Worm (Caenorhabditis elegans) whole organism, mixed stage, embryonic: ENCODE measurements around the gene asp-12.

ENCODE experiments used
- M03D4.4 ChIP-seq: sonication (generic microtip); optimal IDR thresholded peaks from 2 replicates; lab custom pipeline; 2017; ENCODE audit warnings: mild to moderate bottlenecking, missing genetic modification characterization, missing compliant biosample characterization
- bed-3 ChIP-seq: fragments of 200-800 bp; sonication (Bioruptor generic); optimal IDR thresholded peaks from 3 replicates; lab custom pipeline; 2018; ENCODE audit warnings: mild to moderate bottlenecking, missing genetic modification characterization, moderate library complexity, missing compliant biosample characterization
- blmp-1 ChIP-seq: fragments of 150-350 bp; optimal IDR thresholded peaks from 2 replicates; lab custom pipeline; 2014; ENCODE audit warnings: missing biosample characterization, missing genetic modification characterization
- ceh-39 ChIP-seq: fragments of 150-350 bp; optimal IDR thresholded peaks from 2 replicates; lab custom pipeline; 2014; ENCODE audit warnings: missing biosample characterization, missing genetic modification characterization
- ceh-43 ChIP-seq: fragments of 200-800 bp; sonication (Bioruptor generic); optimal IDR thresholded peaks from 2 replicates; lab custom pipeline; 2018; ENCODE audit warnings: mild to moderate bottlenecking, missing genetic modification characterization, moderate library complexity, missing compliant biosample characterization
- ceh-83 ChIP-seq: fragments of 200-800 bp; sonication (Bioruptor generic); optimal IDR thresholded peaks from 2 replicates; lab custom pipeline; 2018; ENCODE audit warnings: mild to moderate bottlenecking, missing genetic modification characterization, missing compliant biosample characterization
- ces-1 ChIP-seq: fragments of 150-350 bp; optimal IDR thresholded peaks from 2 replicates; lab custom pipeline; 2014; ENCODE audit warnings: missing biosample characterization, missing genetic modification reagents, missing genetic modification characterization
- cnd-1 ChIP-seq: fragments of 200-800 bp; sonication (Bioruptor generic); optimal IDR thresholded peaks from 2 replicates; lab custom pipeline; 2018; ENCODE audit warnings: mild to moderate bottlenecking, missing genetic modification characterization, missing compliant biosample characterization
- drap-1 ChIP-seq: fragments of 200-800 bp; sonication (Bioruptor generic); optimal IDR thresholded peaks from 3 replicates; lab custom pipeline; 2018; ENCODE audit warnings: mild to moderate bottlenecking, missing genetic modification characterization, missing compliant biosample characterization
- elt-1 ChIP-seq: sonication (generic microtip); optimal IDR thresholded peaks from 2 replicates; lab custom pipeline; 2017; ENCODE audit warnings: missing genetic modification characterization, mild to moderate bottlenecking, missing compliant biosample characterization, antibody characterized with exemption, moderate library complexity, borderline replicate concordance; ENCODE audit not compliant: insufficient read depth
- elt-3 ChIP-seq: fragments of 150-350 bp; optimal IDR thresholded peaks from 2 replicates; lab custom pipeline; 2014; ENCODE audit warnings: missing biosample characterization, missing genetic modification characterization
- flh-1 ChIP-seq: fragments of 200-800 bp; sonication (Bioruptor generic); optimal IDR thresholded peaks from 2 replicates; lab custom pipeline; 2018; ENCODE audit warnings: mild to moderate bottlenecking, missing genetic modification characterization, moderate library complexity, missing compliant biosample characterization
- ham-2 ChIP-seq: fragments of 200-800 bp; sonication (Bioruptor generic); optimal IDR thresholded peaks from 2 replicates; lab custom pipeline; 2018; ENCODE audit warnings: mild to moderate bottlenecking, missing genetic modification characterization, missing compliant biosample characterization
- hlh-1 ChIP-seq: fragments of 150-350 bp; optimal IDR thresholded peaks from 2 replicates; lab custom pipeline; 2014; ENCODE audit warnings: missing biosample characterization, missing genetic modification reagents, missing genetic modification characterization
- lin-13 ChIP-seq: fragments of 150-350 bp; optimal IDR thresholded peaks from 2 replicates; lab custom pipeline; 2014; ENCODE audit warnings: missing biosample characterization, missing genetic modification characterization
- lin-32 ChIP-seq: fragments of 200-800 bp; sonication (Bioruptor generic); optimal IDR thresholded peaks from 2 replicates; lab custom pipeline; 2018; ENCODE audit warnings: mild to moderate bottlenecking, missing genetic modification characterization, missing compliant biosample characterization
- lsy-2 ChIP-seq: fragments of 150-350 bp; optimal IDR thresholded peaks from 2 replicates; lab custom pipeline; 2014; ENCODE audit warnings: missing biosample characterization, missing genetic modification characterization
- mab-5 ChIP-seq: fragments of 150-350 bp; optimal IDR thresholded peaks from 2 replicates; lab custom pipeline; 2014; ENCODE audit warnings: missing biosample characterization, missing genetic modification characterization
- mep-1 ChIP-seq: fragments of 150-350 bp; optimal IDR thresholded peaks from 2 replicates; lab custom pipeline; 2017; ENCODE audit warnings: missing biosample characterization, missing genetic modification reagents, missing genetic modification characterization, inconsistent platforms
- mls-2 ChIP-seq: sonication (generic microtip); optimal IDR thresholded peaks from 2 replicates; lab custom pipeline; 2016; ENCODE audit warnings: mild to moderate bottlenecking, missing genetic modification characterization, moderate library complexity, missing compliant biosample characterization
- nhr-12 ChIP-seq: fragments of 150-350 bp; optimal IDR thresholded peaks from 2 replicates; lab custom pipeline; 2014; ENCODE audit warnings: missing biosample characterization, missing genetic modification characterization
- nhr-2 ChIP-seq: fragments of 150-350 bp; optimal IDR thresholded peaks from 2 replicates; lab custom pipeline; 2014; ENCODE audit warnings: missing biosample characterization, missing genetic modification characterization
- nhr-237 ChIP-seq: fragments of 150-350 bp; optimal IDR thresholded peaks from 2 replicates; lab custom pipeline; 2014; ENCODE audit warnings: missing biosample characterization, missing genetic modification characterization
- nhr-28 ChIP-seq: fragments of 150-350 bp; optimal IDR thresholded peaks from 2 replicates; lab custom pipeline; 2014; ENCODE audit warnings: missing biosample characterization, missing genetic modification characterization
- nhr-76 ChIP-seq: sonication (generic microtip); optimal IDR thresholded peaks from 2 replicates; lab custom pipeline; 2017; ENCODE audit warnings: missing biosample characterization, missing genetic modification characterization
- pha-4 ChIP-seq: fragments of 150-350 bp; optimal IDR thresholded peaks from 2 replicates; lab custom pipeline; 2018; ENCODE audit warnings: missing biosample characterization, missing genetic modification reagents, missing genetic modification characterization
- sem-2 ChIP-seq: fragments of 200-800 bp; sonication (Bioruptor generic); optimal IDR thresholded peaks from 2 replicates; lab custom pipeline; 2018; ENCODE audit warnings: mild to moderate bottlenecking, missing genetic modification characterization, missing compliant biosample characterization
- sptf-1 ChIP-seq: sonication (generic microtip); optimal IDR thresholded peaks from 2 replicates; lab custom pipeline; 2017; ENCODE audit warnings: mild to moderate bottlenecking, missing genetic modification characterization, moderate library complexity, missing compliant biosample characterization
- tbx-8 ChIP-seq: fragments of 200-800 bp; sonication (Bioruptor generic); optimal IDR thresholded peaks from 2 replicates; lab custom pipeline; 2018; ENCODE audit warnings: mild to moderate bottlenecking, missing genetic modification characterization, moderate library complexity, missing compliant biosample characterization
- unc-120 ChIP-seq: sonication (generic microtip); optimal IDR thresholded peaks from 2 replicates; lab custom pipeline; 2017; ENCODE audit warnings: missing genetic modification characterization, missing compliant biosample characterization; ENCODE audit not compliant: poor library complexity, severe bottlenecking
- unc-62 ChIP-seq: fragments of 150-350 bp; optimal IDR thresholded peaks from 2 replicates; lab custom pipeline; 2014; ENCODE audit warnings: missing biosample characterization, missing genetic modification reagents, missing genetic modification characterization
- zip-8 ChIP-seq: fragments of 150-350 bp; optimal IDR thresholded peaks from 2 replicates; lab custom pipeline; 2014; ENCODE audit warnings: missing biosample characterization, missing genetic modification characterization
- ztf-11 ChIP-seq: fragments of 150-350 bp; optimal IDR thresholded peaks from 2 replicates; lab custom pipeline; 2014; ENCODE audit warnings: missing biosample characterization, missing genetic modification characterization

The asp-12 gene

DNA sequence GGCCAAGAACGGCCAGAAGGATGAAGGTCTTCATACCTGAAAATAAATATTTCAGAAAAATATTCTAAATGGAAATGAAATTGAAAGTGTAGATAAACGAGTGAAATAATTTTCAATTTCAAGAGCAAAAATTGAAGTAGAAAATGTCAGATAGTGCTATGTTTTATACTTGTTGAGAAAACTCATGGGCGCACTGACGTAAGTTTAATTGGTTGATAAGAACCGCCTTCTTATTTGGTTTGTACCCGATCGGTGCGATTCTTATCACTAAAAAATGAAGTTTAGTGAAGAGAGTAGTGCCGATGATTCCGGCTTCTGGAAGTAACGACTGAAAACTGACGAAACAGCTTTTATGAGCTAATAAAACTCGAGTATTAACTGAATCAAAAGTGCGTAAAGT is at the start of gene asp-12, which contains the start of gene asp-6:
Gene asp-12, plus strand, starts transcription at position 309 of the 400 bp plus-strand sequence.
Gene asp-6, minus strand, starts transcription at position 36 of the 400 bp plus-strand sequence.
- TF ChIP-seq zip-8 = no peak
- no peak for TF ChIP-seq ztf-11 (tag; lab: Kevin White, UChicago)
- TF ChIP-seq sptf-1 = no peak
- TF ChIP-seq drap-1 (GFP tag; lab: Kevin White, UChicago) = no peak
- no peak for TF ChIP-seq mls-2 (tag; lab: Kevin White, UChicago)
- TF ChIP-seq unc-120 (tag; lab: Kevin White, UChicago) = no peak
- no peak for TF ChIP-seq ceh-83
- TF ChIP-seq blmp-1 = no peak
- TF ChIP-seq elt-3 (tag; lab: Kevin White, UChicago) = no peak
- TF ChIP-seq lsy-2 (tag; lab: Kevin White, UChicago) = no peak
- no peak for TF ChIP-seq lin-13 (tag; lab: Kevin White, UChicago)
- TF ChIP-seq elt-1 (tag; lab: Kevin White, UChicago) = no peak
- TF ChIP-seq cnd-1 (tag; lab: Kevin White, UChicago) = no peak
- no peak for TF ChIP-seq ceh-43 (GFP tag; lab: Kevin White, UChicago)
- no peak for TF ChIP-seq tbx-8
- no peak for TF ChIP-seq mab-5
- TF ChIP-seq lin-32 (GFP tag; lab: Kevin White, UChicago) = no peak

DNA sequence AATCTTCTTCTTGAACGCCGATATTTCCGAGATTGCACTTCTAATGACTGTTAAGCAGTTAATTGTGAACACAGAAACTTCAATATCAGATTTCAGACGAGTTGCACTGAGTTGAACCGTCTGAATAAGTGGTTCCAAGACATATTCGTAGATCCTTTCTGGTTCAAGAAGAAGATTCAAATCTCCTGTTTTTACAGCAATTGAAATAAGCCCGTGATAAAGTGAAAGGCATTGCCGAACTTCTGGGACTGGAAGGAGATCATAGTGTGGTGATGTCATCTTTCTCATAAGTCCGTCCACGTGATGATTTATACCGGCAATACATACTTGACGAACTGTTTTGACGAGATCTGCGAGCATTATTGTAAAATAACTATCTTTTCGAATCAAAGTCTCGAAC is 49.5 kb upstream of the asp-12 start:
- TF ChIP-seq mab-5 = no peak
- no peak for TF ChIP-seq pha-4 (tag; lab: Kevin White, UChicago)
- TF ChIP-seq ham-2 (GFP tag; lab: Kevin White, UChicago) = no peak
- TF ChIP-seq sem-2 (GFP tag; lab: Kevin White, UChicago) = no peak
- no peak for TF ChIP-seq nhr-28 (tag; lab: Kevin White, UChicago)
- TF ChIP-seq unc-62 (GFP tag; lab: Kevin White, UChicago) = no peak
- TF ChIP-seq ztf-11 (tag; lab: Kevin White, UChicago) = no peak
- TF ChIP-seq mep-1 = no peak
- TF ChIP-seq lsy-2 (tag; lab: Kevin White, UChicago) = no peak
- TF ChIP-seq hlh-1 (tag; lab: Kevin White, UChicago) = no peak
- no peak for TF ChIP-seq nhr-2 (tag; lab: Kevin White, UChicago)
- TF ChIP-seq flh-1 (GFP tag; lab: Kevin White, UChicago) = no peak
- no peak for TF ChIP-seq ceh-43 (GFP tag; lab: Kevin White, UChicago)
- TF ChIP-seq sptf-1 = no peak

DNA sequence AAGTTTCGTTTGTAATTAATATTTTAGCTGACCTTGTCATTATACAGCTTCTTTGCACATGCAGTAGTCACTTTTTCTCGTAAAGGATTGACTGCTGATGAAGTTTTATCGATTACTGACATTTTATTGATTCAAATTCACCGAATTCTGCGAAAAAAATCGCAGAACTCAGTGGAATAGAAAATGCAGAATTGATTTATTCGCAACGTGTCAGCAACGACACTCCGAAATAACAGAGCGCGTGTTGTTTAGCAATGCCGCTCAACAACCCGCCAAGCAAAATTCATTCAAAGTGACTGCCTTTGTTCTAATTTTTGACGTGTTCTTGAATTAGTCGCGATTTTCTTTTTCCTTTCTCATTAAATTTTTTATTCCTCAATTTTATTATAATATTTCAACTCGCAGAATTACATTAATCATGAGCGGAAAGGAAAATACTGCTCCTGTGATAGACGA is 47.9 kb upstream of the asp-12 start, which contains the start of the genes cogc-6 and air-1:
Gene cogc-6, minus strand, starts transcription at position 234 of the 456 bp plus-strand sequence.
Gene air-1, plus strand, starts transcription at position 406 of the 456 bp plus-strand sequence.
- TF ChIP-seq bed-3 (GFP tag; lab: Kevin White, UChicago) (no peak), mep-1 (peak; percentile 8), pha-4 (tag; lab: Kevin White, UChicago) (peak; percentile 35), hlh-1 (tag; lab: Kevin White, UChicago) (no peak), nhr-2 (tag; lab: Kevin White, UChicago) (no peak)

DNA sequence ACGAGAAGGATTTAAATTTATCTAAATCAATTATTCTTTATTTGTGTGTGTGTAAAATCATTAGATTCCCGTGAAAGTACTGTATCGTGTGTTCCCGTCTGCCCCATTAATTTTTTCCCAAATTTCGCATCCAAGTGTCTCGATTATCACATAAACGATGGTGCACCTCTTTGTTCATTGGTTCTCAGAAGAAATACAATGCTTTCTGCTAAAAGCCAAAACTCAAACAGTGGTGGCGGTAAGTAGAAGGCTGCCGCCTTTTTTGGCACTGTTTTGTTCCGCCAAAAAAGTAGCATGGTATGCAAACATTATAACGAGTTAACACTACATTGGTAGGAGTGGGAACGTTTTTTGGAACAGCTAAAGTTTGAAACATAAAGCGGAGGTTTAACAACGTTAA is 45.6 kb upstream of the asp-12 start:
- TF ChIP-seq sem-2 (GFP tag; lab: Kevin White, UChicago) (no peak), pha-4 (tag; lab: Kevin White, UChicago) (no peak), M03D4.4 (tag; lab: Kevin White, UChicago) (no peak), flh-1 (GFP tag; lab: Kevin White, UChicago) (no peak), mab-5 (no peak), hlh-1 (tag; lab: Kevin White, UChicago) (no peak), ham-2 (GFP tag; lab: Kevin White, UChicago) (no peak), ceh-83 (no peak), cnd-1 (tag; lab: Kevin White, UChicago) (no peak), lin-13 (tag; lab: Kevin White, UChicago) (no peak), unc-120 (tag; lab: Kevin White, UChicago) (no peak), ces-1 (GFP tag; lab: Kevin White, UChicago) (no peak), drap-1 (GFP tag; lab: Kevin White, UChicago) (no peak), ceh-43 (GFP tag; lab: Kevin White, UChicago) (no peak)

DNA sequence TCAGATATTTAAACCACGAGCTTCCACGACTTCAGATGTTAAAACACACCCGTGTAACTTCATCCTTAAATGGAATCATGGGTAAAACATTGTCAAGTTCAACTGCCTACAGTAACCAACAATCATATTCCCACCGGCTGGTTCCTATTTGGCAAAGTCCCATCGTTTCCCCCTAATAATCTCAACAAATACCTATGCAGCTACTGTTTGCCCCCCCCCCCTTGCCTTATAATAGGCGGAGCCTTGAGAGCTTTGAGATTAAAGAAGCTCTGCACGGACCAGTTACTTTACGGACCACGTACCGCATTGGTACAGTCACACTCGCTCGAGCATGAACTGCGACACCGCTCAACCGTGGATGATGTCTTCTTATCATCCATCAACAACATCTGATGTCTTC is 44.4 kb upstream of the asp-12 start, which contains the start of gene pax-1:
Gene pax-1, plus strand, starts transcription at position 301 of the 400 bp plus-strand sequence.
- TF ChIP-seq cnd-1 (tag; lab: Kevin White, UChicago) (no peak), unc-120 (tag; lab: Kevin White, UChicago) (no peak), nhr-237 (tag; lab: Kevin White, UChicago) (no peak), flh-1 (GFP tag; lab: Kevin White, UChicago) (no peak), ces-1 (GFP tag; lab: Kevin White, UChicago) (no peak), unc-62 (GFP tag; lab: Kevin White, UChicago) (no peak), ham-2 (GFP tag; lab: Kevin White, UChicago) (no peak), ceh-39 (tag; lab: Kevin White, UChicago) (no peak), nhr-76 (tag; lab: Kevin White, UChicago) (no peak), nhr-12 (tag; lab: Kevin White, UChicago) (no peak), lsy-2 (tag; lab: Kevin White, UChicago) (no peak), tbx-8 (no peak), mab-5 (no peak)
